Fruit fly (Drosophila melanogaster): ENCODE measurements around the gene CG11248.

Gene CG11248

DNA sequence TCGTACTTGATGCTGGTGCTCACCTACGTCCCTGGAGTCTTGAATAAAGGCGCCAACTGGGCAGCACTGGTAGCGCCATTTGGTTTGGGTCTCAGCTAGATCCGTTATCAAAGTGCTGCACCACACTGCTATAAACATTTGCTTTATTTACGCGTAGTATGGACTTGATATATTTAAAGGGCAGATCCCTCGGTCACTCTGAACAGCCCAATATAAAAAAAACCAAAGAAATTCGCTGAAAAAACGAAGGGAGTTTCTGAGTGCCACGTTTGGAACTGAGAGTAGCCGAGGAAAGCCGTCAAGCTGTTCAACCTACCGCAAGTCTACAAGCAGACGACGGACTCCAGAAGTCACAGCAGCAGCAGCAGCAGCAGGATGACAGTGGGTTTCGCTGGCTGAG is 39.0 kb upstream of the CG11248 start, which contains the start of gene Atox1 (continued):
- TF ChIP-seq bbx (GFP tag; IDR thresholded peaks at IDR 0.05; ENCODE audit: partially characterized antibody) (no peak), Hr78 (GFP tag; optimal IDR thresholded peaks at IDR 0.05) (no peak), schlank (tag; optimal IDR thresholded peaks at IDR 0.05) (no peak), CG14860 (GFP tag; IDR thresholded peaks at IDR 0.05; ENCODE audit: partially characterized antibody) (no peak), wor (GFP tag; IDR thresholded peaks at IDR 0.05) (no peak), Usf (GFP tag; optimal IDR thresholded peaks at IDR 0.05) (no peak), CG33213 (GFP tag; optimal IDR thresholded peaks at IDR 0.05) (peak; percentile 87), CG16813 (GFP tag; IDR thresholded peaks at IDR 0.05; ENCODE audit: partially characterized antibody) (no peak), CG34422 (GFP tag; IDR thresholded peaks at IDR 0.05) (peak; percentile 62; the same call in 1 of the 3 replicates), tin (GFP tag; optimal IDR thresholded peaks at IDR 0.05) (peak; percentile 32), cato (GFP tag; optimal IDR thresholded peaks at IDR 0.05; ENCODE audit: borderline replicate concordance) (no peak), CG8281 (tag; optimal IDR thresholded peaks at IDR 0.05) (no peak), Fer1 (GFP tag; optimal IDR thresholded peaks at IDR 0.05) (peak; percentile 65), CG5953 (GFP tag; IDR thresholded peaks at IDR 0.05) (no peak), CG15011 (GFP tag; optimal IDR thresholded peaks at IDR 0.05) (no peak), pnt (GFP tag; optimal IDR thresholded peaks at IDR 0.05) (no peak), Deaf1 (tag; optimal IDR thresholded peaks at IDR 0.05) (peak; percentile 36), CG13894 (tag; optimal IDR thresholded peaks at IDR 0.05) (peak; percentile 79), yki (optimal IDR thresholded peaks at IDR 0.05) (no peak), bab2 (GFP tag; optimal IDR thresholded peaks at IDR 0.05) (no peak), p53 (GFP tag; optimal IDR thresholded peaks at IDR 0.05) (peak; percentile 43), CrebB (tag; optimal IDR thresholded peaks at IDR 0.05) (peak; percentile 55), Vsx1 (GFP tag; optimal IDR thresholded peaks at IDR 0.05) (no peak), CG15601 (tag; optimal IDR thresholded peaks at IDR 0.05) (peak; percentile 70), CG10431 (GFP tag; optimal IDR thresholded peaks at IDR 0.05) (no peak), hbn (GFP tag; IDR thresholded peaks at IDR 0.05; ENCODE audit: partially characterized antibody) (no peak), sna (GFP tag; IDR thresholded peaks at IDR 0.05; ENCODE audit: partially characterized antibody) (no peak), ato (GFP tag; IDR thresholded peaks at IDR 0.05; ENCODE audit: partially characterized antibody) (peak; percentile 24; the same call in 1 of the 2 replicates), gem (tag; optimal IDR thresholded peaks at IDR 0.05) (no peak), CG31441 (GFP tag; IDR thresholded peaks at IDR 0.05) (no peak), CG2712 (tag; optimal IDR thresholded peaks at IDR 0.05) (peak; percentile 42), slou (GFP tag; optimal IDR thresholded peaks at IDR 0.05) (no peak), Mes4 (GFP tag; optimal IDR thresholded peaks at IDR 0.05) (no peak), Opbp (GFP tag; IDR thresholded peaks at IDR 0.05; ENCODE audit: partially characterized antibody) (peak; percentile 55; the same call in 1 of the 3 replicates), vvl (GFP tag; IDR thresholded peaks at IDR 0.05) (0 out of 2 replicates have a peak, but pooled peaks have one; percentile 52), CG4854 (GFP tag; optimal IDR thresholded peaks at IDR 0.05) (peak; percentile 19), twi (tag; optimal IDR thresholded peaks at IDR 0.05) (no peak), Dip3 (GFP tag; optimal IDR thresholded peaks at IDR 0.05) (no peak), emc (GFP tag; optimal IDR thresholded peaks at IDR 0.05) (no peak), CG7357 (GFP tag; IDR thresholded peaks at IDR 0.05) (no peak), HLH3B (GFP tag; IDR thresholded peaks at IDR 0.05) (peak; percentile 38; the same call in 1 of the 2 replicates), CG7928 (GFP tag; optimal IDR thresholded peaks at IDR 0.05) (peak; percentile 61), gt (GFP tag; IDR thresholded peaks at IDR 0.05) (no peak), ATbp (GFP tag; optimal IDR thresholded peaks at IDR 0.05) (no peak), CG12071 (GFP tag; optimal IDR thresholded peaks at IDR 0.05) (no peak), crp (GFP tag; optimal IDR thresholded peaks at IDR 0.05) (no peak), slbo (GFP tag; IDR thresholded peaks at IDR 0.05) (peak; percentile 45), CG13123 (GFP tag; optimal IDR thresholded peaks at IDR 0.05) (no peak), stwl (tag; optimal IDR thresholded peaks at IDR 0.05) (peak; percentile 77), Hey (tag; optimal IDR thresholded peaks at IDR 0.05) (peak; percentile 22)
